Worm (Caenorhabditis elegans) whole organism, L3 larva: ENCODE data around the gene ctl-2.

Experiments used
- ama-1 ChIP-seq: fragments of 150-350 bp; optimal IDR thresholded peaks from 2 replicates; lab custom pipeline; 2018
- fkh-10 ChIP-seq: sonication (generic microtip); optimal IDR thresholded peaks from 2 replicates; lab custom pipeline; 2017; ENCODE audit warnings: missing biosample characterization, missing genetic modification reagents, missing genetic modification characterization
- jun-1 ChIP-seq: fragments of 150-350 bp; optimal IDR thresholded peaks from 2 replicates; lab custom pipeline; 2014; ENCODE audit warnings: missing biosample characterization, missing genetic modification reagents, missing genetic modification characterization
- lin-39 ChIP-seq: fragments of 150-350 bp; optimal IDR thresholded peaks from 2 replicates; lab custom pipeline; 2018; ENCODE audit warnings: missing biosample characterization, missing genetic modification reagents, missing genetic modification characterization
- nfya-1 ChIP-seq: sonication (generic microtip); optimal IDR thresholded peaks from 2 replicates; lab custom pipeline; 2017; ENCODE audit warnings: missing genetic modification characterization, mild to moderate bottlenecking, missing compliant biosample characterization, antibody characterized with exemption, moderate library complexity; ENCODE audit not compliant: insufficient read depth
- nhr-11 ChIP-seq: fragments of 150-350 bp; optimal IDR thresholded peaks from 2 replicates; lab custom pipeline; 2014; ENCODE audit warnings: missing biosample characterization, missing genetic modification characterization
- nhr-12 ChIP-seq: fragments of 150-350 bp; optimal IDR thresholded peaks from 2 replicates; lab custom pipeline; 2014; ENCODE audit warnings: missing biosample characterization, missing genetic modification characterization
- tbx-2 ChIP-seq: sonication (generic microtip); optimal IDR thresholded peaks from 2 replicates; lab custom pipeline; 2016; ENCODE audit warnings: mild to moderate bottlenecking, missing genetic modification characterization, missing compliant biosample characterization

DNA sequence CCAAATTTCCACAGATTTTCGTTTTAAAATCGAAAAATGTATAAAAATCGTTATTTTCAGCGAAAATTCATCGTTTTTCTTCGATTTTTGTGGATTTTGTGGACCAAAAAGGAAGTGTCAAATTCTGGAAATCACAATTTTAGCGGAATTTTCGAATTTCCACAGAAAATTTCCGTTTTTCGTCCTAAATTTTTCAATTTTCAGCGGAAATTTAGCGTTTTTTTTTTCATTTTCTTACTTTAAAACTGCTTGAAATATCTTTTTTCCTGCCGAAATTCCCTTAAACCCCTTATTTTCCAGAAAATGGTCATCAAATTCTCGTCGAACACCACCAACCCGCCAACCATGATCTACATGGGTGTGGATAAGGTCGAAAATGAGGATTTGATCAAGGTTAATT is 49.8 kb downstream of the ctl-2 start, which contains the start of gene Y54G11A.2:
- TF ChIP-seq jun-1 (tag; lab: Kevin White, UChicago): no peak
- TF ChIP-seq nfya-1: no peak
- no peak for TF ChIP-seq ama-1 (lab: Kevin White, UChicago)
- no peak for TF ChIP-seq nhr-12 (tag; lab: Kevin White, UChicago)
- no peak for TF ChIP-seq tbx-2 (tag; lab: Kevin White, UChicago)
- no peak for TF ChIP-seq fkh-10 (GFP tag; lab: Kevin White, UChicago)
- TF ChIP-seq lin-39 (tag; lab: Kevin White, UChicago): no peak
- TF ChIP-seq nhr-11: no peak
